Worm (Caenorhabditis elegans) whole organism, L1 larva: ENCODE measurements around the gene F12D9.2.

Experiments used
- aha-1 ChIP-seq: fragments of 150-350 bp; optimal IDR thresholded peaks from 2 replicates; lab custom pipeline; 2014; ENCODE audit warnings: missing biosample characterization, missing genetic modification characterization
- aly-2 ChIP-seq: fragments of 150-350 bp; optimal IDR thresholded peaks from 2 replicates; lab custom pipeline; 2014; ENCODE audit warnings: missing biosample characterization, missing genetic modification characterization
- ceh-82 ChIP-seq, 3 experiments: fragments of 150-350 bp in 1 of 3; sonication (generic microtip) in 2 of 3; optimal IDR thresholded peaks; 2 replicates each; lab custom pipeline; 2014 to 2017; ENCODE audit warnings: missing biosample characterization in 3 of 3, missing genetic modification characterization in 3 of 3
- dpl-1 ChIP-seq, 3 experiments: fragments of 150-350 bp in 2 of 3; sonication (generic microtip) in 1 of 3; optimal IDR thresholded peaks; 2 replicates each; lab custom pipeline; 2014 to 2017; ENCODE audit warnings: missing biosample characterization in 3 of 3, missing genetic modification characterization in 3 of 3, missing genetic modification reagents in 3 of 3
- elt-2 ChIP-seq: sonication (generic microtip); optimal IDR thresholded peaks from 2 replicates; lab custom pipeline; 2016; ENCODE audit warnings: missing genetic modification characterization, mild to moderate bottlenecking, inconsistent platforms, missing compliant biosample characterization, missing genetic modification reagents
- nhr-237 ChIP-seq: fragments of 150-350 bp; optimal IDR thresholded peaks from 2 replicates; lab custom pipeline; 2014; ENCODE audit warnings: missing biosample characterization, missing genetic modification characterization
- nhr-77 ChIP-seq: fragments of 150-350 bp; optimal IDR thresholded peaks from 2 replicates; lab custom pipeline; 2014; ENCODE audit warnings: missing biosample characterization, missing genetic modification characterization
- snpc-4 ChIP-seq: fragments of 150-350 bp; optimal IDR thresholded peaks from 2 replicates; lab custom pipeline; 2014; ENCODE audit warnings: missing biosample characterization, missing genetic modification characterization
- unc-62 ChIP-seq: fragments of 150-350 bp; optimal IDR thresholded peaks from 2 replicates; lab custom pipeline; 2014; ENCODE audit warnings: missing biosample characterization, missing genetic modification reagents, missing genetic modification characterization
- unc-98 ChIP-seq: fragments of 200-800 bp; sonication (Bioruptor generic); IDR thresholded peaks from 2 replicates; pipeline ENCODE4 v1.3.6; 2022; ENCODE audit warnings: missing genetic modification characterization, missing compliant biosample characterization
- xbp-1 ChIP-seq: sonication (generic microtip); optimal IDR thresholded peaks from 2 replicates; lab custom pipeline; 2016; ENCODE audit warnings: missing genetic modification characterization, missing compliant biosample characterization

DNA sequence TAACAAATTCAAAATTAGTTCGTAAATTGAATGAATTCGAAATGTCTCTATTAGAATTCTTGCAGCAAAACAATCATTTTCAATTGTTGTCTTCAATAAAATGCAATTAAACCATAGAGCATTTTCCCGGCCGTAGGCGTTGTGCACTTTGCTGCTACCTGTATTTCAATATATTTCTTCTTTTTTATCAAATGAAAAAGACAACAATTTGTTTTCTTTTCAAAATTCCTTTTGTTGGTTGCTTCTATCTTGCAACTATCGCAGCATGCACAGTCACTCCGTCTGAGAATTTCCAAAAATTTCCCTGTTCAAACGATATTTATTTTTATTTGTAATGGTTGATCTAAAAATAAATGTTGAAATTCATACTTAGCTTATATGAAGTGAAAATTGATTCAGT lies 28.3 kb upstream of the F12D9.2 start:
- TF ChIP-seq nhr-77 (tag; lab: Kevin White, UChicago) (no peak), unc-62 (GFP tag; lab: Kevin White, UChicago) (no peak), aly-2 (tag; lab: Kevin White, UChicago) (no peak), xbp-1 (tag; lab: Kevin White, UChicago) (no peak), nhr-237 (no peak), snpc-4 (tag; lab: Kevin White, UChicago) (no peak), unc-98 (no peak), aha-1 (tag; lab: Kevin White, UChicago) (no peak), ceh-82 (tag; optimal IDR thresholded peaks at IDR 0.05; lab: Kevin White, UChicago) (no peak), dpl-1 (GFP tag; optimal IDR thresholded peaks at IDR 0.05; lab: Kevin White, UChicago) (no peak), elt-2 (no peak)
